Worm (Caenorhabditis elegans): ENCODE measurements around the gene srd-74.

The srd-74 gene

ce11 chrIII:11781800-11782199 is at the start of gene srd-74:
TSS of gene srd-74 (plus strand) at chrIII:11782100.
- TF ChIP-seq hlh-26 (GFP tag; conservative IDR thresholded peaks at IDR 0.05) (no peak), die-1 (tag; optimal IDR thresholded peaks at IDR 0.05) (no peak)

ce11 chrIII:11732943-11733342 is 49.0 kb upstream of the srd-74 start:
- TF ChIP-seq hsf-1 (GFP tag; IDR thresholded peaks at IDR 0.05) (no peak), ekl-4 (GFP tag; IDR thresholded peaks at IDR 0.05) (no peak), lin-35 (GFP tag; optimal IDR thresholded peaks at IDR 0.05) (no peak), tbx-9 (tag; optimal IDR thresholded peaks at IDR 0.05; ENCODE audit: borderline replicate concordance) (no peak), egrh-3 (GFP tag; IDR thresholded peaks at IDR 0.05) (no peak), hrde-1 (tag; optimal IDR thresholded peaks at IDR 0.05; ENCODE audit: borderline replicate concordance) (no peak), hlh-12 (tag; optimal IDR thresholded peaks at IDR 0.05) (no peak), lag-1 (GFP tag; IDR thresholded peaks at IDR 0.05) (no peak), F57A8.1 (GFP tag; optimal IDR thresholded peaks at IDR 0.05) (no peak), sdz-38 (tag; optimal IDR thresholded peaks at IDR 0.05) (no peak), C06A6.2 (GFP tag; conservative IDR thresholded peaks at IDR 0.05) (no peak), F33H1.4 (GFP tag; IDR thresholded peaks at IDR 0.05) (no peak), lin-54 (GFP tag; optimal IDR thresholded peaks at IDR 0.05) (no peak)

- TF ChIP-seq B0336.3 (GFP tag; IDR thresholded peaks at IDR 0.05): no peak
- no peak for TF ChIP-seq sptf-2 (GFP tag; optimal IDR thresholded peaks at IDR 0.05)
- TF ChIP-seq cebp-2 (GFP tag; IDR thresholded peaks at IDR 0.05): no peak
- no peak for TF ChIP-seq F57A8.1 (GFP tag; optimal IDR thresholded peaks at IDR 0.05)
- TF ChIP-seq ztf-28 (GFP tag; IDR thresholded peaks at IDR 0.05): no peak
- no peak for TF ChIP-seq F39B2.1 (GFP tag; IDR thresholded peaks at IDR 0.05)
Observed at ce11 chrIII:11737527-11737926, 44.4 kb upstream of the srd-74 start, which contains the start of gene sup-1. TSS of gene sup-1 (minus strand) at chrIII:11737627.

ce11 chrIII:11738482-11738881 is 43.4 kb upstream of the srd-74 start:
- TF ChIP-seq xnd-1 (tag; optimal IDR thresholded peaks at IDR 0.05): no peak
- no peak for TF ChIP-seq lir-1 (GFP tag; conservative IDR thresholded peaks at IDR 0.05)
- TF ChIP-seq nhr-80 (tag; optimal IDR thresholded peaks at IDR 0.05): no peak
- TF ChIP-seq nhr-90 (tag; optimal IDR thresholded peaks at IDR 0.05): no peak
- TF ChIP-seq athp-1 (tag; optimal IDR thresholded peaks at IDR 0.05): no peak
- no peak for TF ChIP-seq snpc-3.4 (tag; optimal IDR thresholded peaks at IDR 0.05)
- TF ChIP-seq attf-6 (GFP tag; IDR thresholded peaks at IDR 0.05): no peak
- no peak for TF ChIP-seq C17E4.6 (GFP tag; IDR thresholded peaks at IDR 0.05)
- TF ChIP-seq Y95B8A.8 (GFP tag; IDR thresholded peaks at IDR 0.05): no peak
- no peak for TF ChIP-seq ztf-6 (GFP tag; IDR thresholded peaks at IDR 0.05)
- TF ChIP-seq Y56A3A.18 (GFP tag; IDR thresholded peaks at IDR 0.05): no peak
- no peak for TF ChIP-seq nfya-2 (GFP tag; IDR thresholded peaks at IDR 0.05)
- TF ChIP-seq ztf-26 (tag; optimal IDR thresholded peaks at IDR 0.05): peak; percentile 65
- TF ChIP-seq pha-4 (tag; optimal IDR thresholded peaks at IDR 0.05): no peak
- TF ChIP-seq dpl-1 (GFP tag; optimal IDR thresholded peaks at IDR 0.05): no peak
- TF ChIP-seq hrde-1 (tag; optimal IDR thresholded peaks at IDR 0.05; ENCODE audit: borderline replicate concordance): no peak
- peak; percentile 61 for TF ChIP-seq lin-40 (tag; optimal IDR thresholded peaks at IDR 0.05)
- TF ChIP-seq hmg-1.2 (GFP tag; IDR thresholded peaks at IDR 0.05): peak; percentile 42; the same call in 1 of the 2 replicates
- TF ChIP-seq efl-1 (GFP tag; optimal IDR thresholded peaks at IDR 0.05): no peak
- no peak for TF ChIP-seq F57C9.4 (tag; optimal IDR thresholded peaks at IDR 0.05)
- no peak for TF ChIP-seq mxl-1 (tag; optimal IDR thresholded peaks at IDR 0.05)
- no peak for TF ChIP-seq F52B5.7 (tag; optimal IDR thresholded peaks at IDR 0.05)
- peak; percentile 32 for TF ChIP-seq atf-7 (tag; optimal IDR thresholded peaks at IDR 0.05)
- TF ChIP-seq bed-2 (GFP tag; IDR thresholded peaks at IDR 0.05): no peak
- TF ChIP-seq hlh-12 (tag; optimal IDR thresholded peaks at IDR 0.05): no peak
- TF ChIP-seq snpc-4 (GFP tag; optimal IDR thresholded peaks at IDR 0.05): no peak
- peak in 1 of 4 experiments; percentile 0 for TF ChIP-seq snpc-4 (tag; optimal IDR thresholded peaks at IDR 0.05)
- no peak for TF ChIP-seq ceh-58 (GFP tag; IDR thresholded peaks at IDR 0.05)
